ENCODE assay signal across 6 worm cellular contexts in the genomic region with DNA sequence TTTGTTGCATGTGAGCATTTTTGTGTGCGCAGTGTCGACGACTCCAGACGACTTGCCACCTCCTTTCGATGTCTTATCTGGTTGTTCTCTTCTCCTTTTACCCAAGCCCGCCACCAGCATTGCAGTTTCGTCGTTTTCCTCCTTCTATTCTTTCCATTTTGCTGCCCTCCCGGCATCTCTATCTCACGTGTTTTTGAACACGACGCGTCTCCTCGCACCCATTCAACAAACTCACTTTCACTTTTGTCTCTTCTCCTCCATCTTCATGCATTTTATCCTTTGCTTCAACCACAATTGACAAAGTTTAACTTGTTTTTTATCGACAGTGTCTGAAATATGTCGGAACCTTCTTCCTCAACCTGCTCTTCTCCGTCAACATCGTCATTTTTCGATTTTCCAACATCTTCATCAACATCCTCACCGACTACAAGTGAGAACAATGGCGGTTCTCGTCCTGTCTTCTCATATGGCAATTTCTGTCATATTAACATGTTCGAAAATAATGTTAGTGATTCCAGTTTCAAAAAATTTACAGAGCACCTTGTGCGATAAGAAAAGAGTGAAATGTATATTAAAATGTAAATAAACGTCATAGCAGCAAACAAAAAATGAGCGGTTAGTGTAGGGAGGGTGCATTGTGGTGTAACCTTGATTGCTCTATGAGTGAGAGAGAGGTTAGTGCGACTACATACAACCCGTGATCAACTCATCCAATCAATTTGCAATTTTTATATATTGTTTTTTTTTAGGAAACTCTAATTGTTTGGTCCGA.
TF ChIP-seq lines count a peak whose summit lies in the region.

Gene fip-4 (minus strand): TSS at position 636 of the 772 bp plus-strand sequence.

TF ChIP-seq in whole organism, L1 larva, 84 proteins besides CTCF, POLR2A, EP300 and RAD21 (continues in another document):
- TF ChIP-seq Y116A8C.19 (tag; optimal IDR thresholded peaks at IDR 0.05; lab: Kevin White, UChicago; ENCODE audit: borderline replicate concordance): no peak
- no peak for TF ChIP-seq unc-30 (tag; optimal IDR thresholded peaks at IDR 0.05; lab: Kevin White, UChicago)
- no peak for TF ChIP-seq nhr-76 (tag; optimal IDR thresholded peaks at IDR 0.05; lab: Kevin White, UChicago)
- no peak for TF ChIP-seq nhr-12 (tag; optimal IDR thresholded peaks at IDR 0.05; lab: Kevin White, UChicago)
- no peak for TF ChIP-seq zag-1 (tag; optimal IDR thresholded peaks at IDR 0.05; lab: Kevin White, UChicago)
- TF ChIP-seq ama-1 (optimal IDR thresholded peaks at IDR 0.05; lab: Kevin White, UChicago): no peak
- TF ChIP-seq lin-14 (GFP tag; optimal IDR thresholded peaks at IDR 0.05; lab: Kevin White, UChicago): peak; percentile 83
- TF ChIP-seq pag-3 (tag; optimal IDR thresholded peaks at IDR 0.05; lab: Kevin White, UChicago; ENCODE audit: borderline replicate concordance, insufficient read depth): no peak
- no peak for TF ChIP-seq aly-2 (tag; optimal IDR thresholded peaks at IDR 0.05; lab: Kevin White, UChicago)
- no peak for TF ChIP-seq pqm-1 (tag; optimal IDR thresholded peaks at IDR 0.05; lab: Kevin White, UChicago)
- peak; percentile 59 for TF ChIP-seq unc-130 (tag; optimal IDR thresholded peaks at IDR 0.05; lab: Kevin White, UChicago)
- TF ChIP-seq nhr-47 (tag; optimal IDR thresholded peaks at IDR 0.05; lab: Kevin White, UChicago): peak; percentile 43
- TF ChIP-seq elt-2 (tag; optimal IDR thresholded peaks at IDR 0.05; lab: Kevin White, UChicago): peak; percentile 60

TF ChIP-seq in whole organism, L2 larva, 48 proteins besides CTCF, POLR2A, EP300 and RAD21 (continues in another document):
- peak; percentile 70 for TF ChIP-seq sma-9 (GFP tag; optimal IDR thresholded peaks at IDR 0.05; lab: Kevin White, UChicago)
- no peak for TF ChIP-seq sma-9 (tag; optimal IDR thresholded peaks at IDR 0.05; lab: Kevin White, UChicago)
- TF ChIP-seq C34F6.9 (tag; optimal IDR thresholded peaks at IDR 0.05; lab: Kevin White, UChicago): peak; percentile 45
- peak; percentile 28 for TF ChIP-seq sem-4 (tag; optimal IDR thresholded peaks at IDR 0.05; lab: Kevin White, UChicago)
- peak in 1 of 2 experiments; percentile 22 for TF ChIP-seq lsy-2 (tag; optimal IDR thresholded peaks at IDR 0.05; lab: Kevin White, UChicago)
- peak; percentile 44 for TF ChIP-seq nhr-21 (tag; optimal IDR thresholded peaks at IDR 0.05; lab: Kevin White, UChicago)
- peak; percentile 43 for TF ChIP-seq fos-1 (tag; optimal IDR thresholded peaks at IDR 0.05; lab: Kevin White, UChicago)
- no peak for TF ChIP-seq nhr-11 (tag; optimal IDR thresholded peaks at IDR 0.05; lab: Kevin White, UChicago)
- no peak for TF ChIP-seq ZK546.5 (tag; optimal IDR thresholded peaks at IDR 0.05; lab: Kevin White, UChicago)
- TF ChIP-seq nhr-25 (tag; optimal IDR thresholded peaks at IDR 0.05; lab: Kevin White, UChicago): peak; percentile 79
- TF ChIP-seq ama-1 (optimal IDR thresholded peaks at IDR 0.05; lab: Kevin White, UChicago): peak; percentile 55
- TF ChIP-seq F13H6.1 (tag; optimal IDR thresholded peaks at IDR 0.05; lab: Kevin White, UChicago): peak; percentile 7
- no peak for TF ChIP-seq Y55F3AM.14 (GFP tag; optimal IDR thresholded peaks at IDR 0.05; lab: Kevin White, UChicago)
- TF ChIP-seq blmp-1 (tag; optimal IDR thresholded peaks at IDR 0.05; lab: Kevin White, UChicago; ENCODE audit: insufficient read depth): peak; percentile 98

TF ChIP-seq in whole organism, L3 larva, 47 proteins besides CTCF, POLR2A, EP300 and RAD21 (continues in another document):
- TF ChIP-seq nhr-76 (tag; optimal IDR thresholded peaks at IDR 0.05; lab: Kevin White, UChicago) (no peak), elt-2 (tag; optimal IDR thresholded peaks at IDR 0.05; lab: Kevin White, UChicago) (peak; percentile 73), nhr-28 (tag; optimal IDR thresholded peaks at IDR 0.05; lab: Kevin White, UChicago) (no peak), egl-5 (tag; optimal IDR thresholded peaks at IDR 0.05; lab: Kevin White, UChicago) (peak; percentile 45), zag-1 (tag; optimal IDR thresholded peaks at IDR 0.05; lab: Kevin White, UChicago) (no peak), nhr-11 (tag; optimal IDR thresholded peaks at IDR 0.05; lab: Kevin White, UChicago) (no peak), fkh-2 (tag; optimal IDR thresholded peaks at IDR 0.05; lab: Kevin White, UChicago) (no peak), nhr-23 (tag; optimal IDR thresholded peaks at IDR 0.05; lab: Kevin White, UChicago) (peak; percentile 60), lsy-12 (tag; optimal IDR thresholded peaks at IDR 0.05; lab: Kevin White, UChicago) (peak; percentile 9), lin-15B (tag; optimal IDR thresholded peaks at IDR 0.05; lab: Kevin White, UChicago) (no peak), snpc-4 (tag; optimal IDR thresholded peaks at IDR 0.05; lab: Kevin White, UChicago) (peak; percentile 18), ceh-9 (tag; optimal IDR thresholded peaks at IDR 0.05; lab: Kevin White, UChicago) (no peak), nhr-43 (tag; optimal IDR thresholded peaks at IDR 0.05; lab: Kevin White, UChicago; ENCODE audit: poor library complexity, severe bottlenecking) (no peak), nhr-25 (tag; optimal IDR thresholded peaks at IDR 0.05; lab: Kevin White, UChicago) (peak; percentile 91)

TF ChIP-seq in whole organism, L4 larva, 104 proteins besides CTCF, POLR2A, EP300 and RAD21 (continues in another document):
- TF ChIP-seq pqm-1 (tag; optimal IDR thresholded peaks at IDR 0.05; lab: Kevin White, UChicago) (peak; percentile 11), cey-2 (tag; optimal IDR thresholded peaks at IDR 0.05; lab: Kevin White, UChicago; ENCODE audit: borderline replicate concordance, insufficient read depth) (peak; percentile 12), hmg-1.1 (GFP tag; IDR thresholded peaks at IDR 0.05; lab: Robert Waterston, UW) (peak; percentile 48), dve-1 (tag; optimal IDR thresholded peaks at IDR 0.05; lab: Kevin White, UChicago; ENCODE audit: insufficient read depth) (peak; percentile 62), mdl-1 (tag; optimal IDR thresholded peaks at IDR 0.05; lab: Kevin White, UChicago) (peak in 1 of 2 experiments; percentile 60), mxl-2 (GFP tag; conservative IDR thresholded peaks at IDR 0.05; lab: Robert Waterston, UW) (peak; percentile 67; the same call in 1 of the 2 replicates), ama-1 (optimal IDR thresholded peaks at IDR 0.05; lab: Kevin White, UChicago) (peak; percentile 76), gei-8 (GFP tag; optimal IDR thresholded peaks at IDR 0.05; lab: Kevin White, UChicago) (no peak), lin-15B (tag; optimal IDR thresholded peaks at IDR 0.05; lab: Kevin White, UChicago) (no peak), nhr-28 (tag; optimal IDR thresholded peaks at IDR 0.05; lab: Kevin White, UChicago) (peak; percentile 82), pha-4 (GFP tag; IDR thresholded peaks at IDR 0.05; lab: Robert Waterston, UW) (no peak), pha-4 (tag; optimal IDR thresholded peaks at IDR 0.05; lab: Kevin White, UChicago) (peak; percentile 92), nhr-77 (tag; optimal IDR thresholded peaks at IDR 0.05; lab: Kevin White, UChicago) (peak; percentile 57), nhr-42 (GFP tag; IDR thresholded peaks at IDR 0.05; lab: Robert Waterston, UW) (no peak)

TF ChIP-seq in whole organism, late embryonic, 69 proteins besides CTCF, POLR2A, EP300 and RAD21:
- TF ChIP-seq ceh-48 (tag; optimal IDR thresholded peaks at IDR 0.05; lab: Kevin White, UChicago): no peak
- no peak for TF ChIP-seq hlh-6 (tag; optimal IDR thresholded peaks at IDR 0.05; lab: Kevin White, UChicago)
- peak; percentile 1 for TF ChIP-seq unc-42 (tag; optimal IDR thresholded peaks at IDR 0.05; lab: Kevin White, UChicago)
- no peak for TF ChIP-seq K02D7.2 (tag; optimal IDR thresholded peaks at IDR 0.05; lab: Kevin White, UChicago)

TF ChIP-seq in whole organism, young adult, 124 proteins besides CTCF, POLR2A, EP300 and RAD21:
- no peak for TF ChIP-seq C06A6.2 (GFP tag; conservative IDR thresholded peaks at IDR 0.05; lab: Robert Waterston, UW)
- no peak for TF ChIP-seq Y67H2A.10 (GFP tag; conservative IDR thresholded peaks at IDR 0.05; lab: Robert Waterston, UW)
- no peak for TF ChIP-seq ceh-91 (GFP tag; IDR thresholded peaks at IDR 0.05; lab: Robert Waterston, UW)
- peak; percentile 67 for TF ChIP-seq nhr-80 (tag; optimal IDR thresholded peaks at IDR 0.05; lab: Kevin White, UChicago)
- no peak for TF ChIP-seq egl-18 (GFP tag; IDR thresholded peaks at IDR 0.05; lab: Robert Waterston, UW)
- TF ChIP-seq zfh-2 (GFP tag; conservative IDR thresholded peaks at IDR 0.05; lab: Robert Waterston, UW): 0 out of 2 replicates have a peak, but pooled peaks have one; percentile 8
- TF ChIP-seq Y53F4B.3 (GFP tag; IDR thresholded peaks at IDR 0.05; lab: Robert Waterston, UW): no peak
- peak; percentile 23 for TF ChIP-seq F23B12.7 (tag; optimal IDR thresholded peaks at IDR 0.05; lab: Kevin White, UChicago; ENCODE audit: insufficient read depth)
- 0 out of 2 replicates have a peak, but pooled peaks have one; percentile 23 for TF ChIP-seq aptf-3 (GFP tag; IDR thresholded peaks at IDR 0.05; lab: Robert Waterston, UW)
- no peak for TF ChIP-seq him-1 (tag; optimal IDR thresholded peaks at IDR 0.05; lab: Kevin White, UChicago)
- TF ChIP-seq madf-3 (GFP tag; IDR thresholded peaks at IDR 0.05; lab: Robert Waterston, UW): no peak
- TF ChIP-seq B0336.3 (GFP tag; IDR thresholded peaks at IDR 0.05; lab: Robert Waterston, UW): 0 out of 2 replicates have a peak, but pooled peaks have one; percentile 18
- TF ChIP-seq bed-1 (GFP tag; IDR thresholded peaks at IDR 0.05; lab: Robert Waterston, UW): no peak
- no peak for TF ChIP-seq gei-17 (GFP tag; optimal IDR thresholded peaks at IDR 0.05; lab: Kevin White, UChicago)
- TF ChIP-seq ZK185.1 (tag; optimal IDR thresholded peaks at IDR 0.05; lab: Kevin White, UChicago; ENCODE audit: poor library complexity, severe bottlenecking): peak; percentile 10
- TF ChIP-seq pha-4 (tag; optimal IDR thresholded peaks at IDR 0.05; lab: Kevin White, UChicago): peak; percentile 68
- no peak for TF ChIP-seq F57C9.4 (tag; optimal IDR thresholded peaks at IDR 0.05; lab: Kevin White, UChicago)
- TF ChIP-seq tbx-9 (tag; optimal IDR thresholded peaks at IDR 0.05; lab: Kevin White, UChicago; ENCODE audit: borderline replicate concordance): no peak
